Worm (Caenorhabditis elegans) whole organism, L2 larva: ENCODE measurements around the gene C50E3.13.

Experiments
- ama-1 ChIP-seq: fragments of 150-350 bp; optimal IDR thresholded peaks from 2 replicates; lab custom pipeline; 2018; ENCODE audit warnings: inconsistent platforms
- fos-1 ChIP-seq: fragments of 150-350 bp; optimal IDR thresholded peaks from 2 replicates; lab custom pipeline; 2014; ENCODE audit warnings: missing biosample characterization, missing genetic modification characterization
- snpc-4 ChIP-seq: fragments of 150-350 bp; optimal IDR thresholded peaks from 2 replicates; lab custom pipeline; 2014; ENCODE audit warnings: missing biosample characterization, missing genetic modification characterization
- unc-55 ChIP-seq: fragments of 150-350 bp; sonication (generic microtip); optimal IDR thresholded peaks from 3 replicates; lab custom pipeline; 2014; ENCODE audit warnings: missing biosample characterization, missing genetic modification reagents, missing genetic modification characterization
- unc-62 ChIP-seq: fragments of 150-350 bp; optimal IDR thresholded peaks from 2 replicates; lab custom pipeline; 2014; ENCODE audit warnings: missing biosample characterization, missing genetic modification reagents, missing genetic modification characterization

DNA sequence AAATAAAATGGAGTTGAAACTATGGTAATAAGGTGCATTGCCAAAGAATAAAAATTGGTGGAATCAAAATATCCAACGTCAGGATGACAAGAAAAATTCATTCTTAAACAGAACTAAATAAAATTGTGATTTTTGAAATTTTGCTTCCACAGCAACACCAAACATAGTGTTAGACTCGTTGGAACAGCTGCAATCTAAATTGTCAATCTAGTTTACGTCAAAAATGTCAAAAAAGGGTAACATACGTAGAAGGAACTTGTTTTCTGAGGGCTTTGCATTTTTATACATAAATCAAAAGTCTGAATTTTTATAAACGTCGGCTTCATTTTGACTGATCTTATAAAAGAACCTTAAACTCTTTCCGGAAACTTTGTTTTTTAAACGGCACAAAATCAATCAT, 29.5 kb upstream of the C50E3.13 start, which contains the start of gene srh-200:
- TF ChIP-seq fos-1 (tag; lab: Kevin White, UChicago) (no peak), snpc-4 (tag; lab: Kevin White, UChicago) (no peak), ama-1 (lab: Kevin White, UChicago) (no peak), unc-62 (GFP tag; lab: Kevin White, UChicago) (no peak), unc-55 (GFP tag; lab: Kevin White, UChicago) (no peak)
